Worm (Caenorhabditis elegans): ENCODE results near the gene vglu-3.

DNA sequence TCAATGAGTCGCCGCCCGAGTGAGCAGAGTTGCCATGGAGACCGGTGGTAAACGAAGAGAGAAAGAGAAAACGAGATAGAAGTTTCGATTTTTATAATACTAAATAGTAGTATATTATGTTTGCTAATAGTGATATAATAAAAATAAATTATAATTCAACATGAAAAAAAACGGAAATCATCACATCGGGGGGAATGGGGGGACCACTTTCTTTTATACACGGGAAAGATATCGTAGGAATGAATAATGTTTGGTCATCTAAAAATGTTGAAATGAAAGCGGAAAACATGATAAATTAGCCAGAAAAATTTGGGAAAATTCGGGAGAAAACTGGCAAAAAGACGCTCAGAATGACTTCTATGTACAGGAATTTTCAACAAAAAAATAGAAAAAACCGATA lies 38.5 kb upstream of the vglu-3 start, which contains the start of gene bbs-5:
- no peak for TF ChIP-seq him-1 (tag; optimal IDR thresholded peaks at IDR 0.05)
- no peak for TF ChIP-seq W03F9.2 (tag; optimal IDR thresholded peaks at IDR 0.05)
- no peak for TF ChIP-seq dao-5 (tag; optimal IDR thresholded peaks at IDR 0.05)
